Fruit fly (Drosophila melanogaster) whole organism, adult: Measurements from ENCODE around the gene REPTOR-BP.

Source experiments
- CG14711 ChIP-seq: fragments of 200-800 bp; sonication (Bioruptor generic); optimal IDR thresholded peaks from 2 replicates; lab custom pipeline; 2018; ENCODE audit warnings: missing biosample characterization, mild to moderate bottlenecking, missing genetic modification characterization, moderate library complexity
- CG5204 ChIP-seq: fragments of 200-800 bp; sonication (Bioruptor generic); optimal IDR thresholded peaks from 2 replicates; lab custom pipeline; 2016; ENCODE audit warnings: missing biosample characterization, missing genetic modification characterization
- CG7101 ChIP-seq: fragments of 200-800 bp; sonication (Bioruptor generic); optimal IDR thresholded peaks from 2 replicates; lab custom pipeline; 2018; ENCODE audit warnings: missing biosample characterization, mild to moderate bottlenecking, missing genetic modification characterization, moderate library complexity
- Crg-1 ChIP-seq: fragments of 200-800 bp; sonication (Bioruptor generic); optimal IDR thresholded peaks from 2 replicates; lab custom pipeline; 2016; ENCODE audit warnings: missing biosample characterization, missing genetic modification characterization
- Hr96 ChIP-seq: fragments of 200-800 bp; sonication (Bioruptor generic); optimal IDR thresholded peaks from 2 replicates; lab custom pipeline; 2016; ENCODE audit warnings: missing biosample characterization, missing genetic modification characterization
- cnc ChIP-seq, 2 experiments: fragments of >200 bp; optimal IDR thresholded peaks; 2 replicates each; lab custom pipeline; 2017
- kay ChIP-seq: fragments of 200-800 bp; sonication (Bioruptor generic); peaks from one replicate; lab custom pipeline; 2016; ENCODE audit warnings: missing biosample characterization, missing genetic modification characterization, borderline replicate concordance
- ovo ChIP-seq: fragments of 200-800 bp; sonication (Bioruptor generic); optimal IDR thresholded peaks from 2 replicates; lab custom pipeline; 2016; ENCODE audit warnings: missing biosample characterization, missing genetic modification characterization
- pad ChIP-seq: fragments of 200-800 bp; sonication (Bioruptor generic); optimal IDR thresholded peaks from 3 replicates; lab custom pipeline; 2017; ENCODE audit warnings: missing biosample characterization, missing genetic modification characterization, mild to moderate bottlenecking, moderate library complexity, missing genetic modification reagents
- toe ChIP-seq: fragments of 200-800 bp; sonication (Bioruptor generic); optimal IDR thresholded peaks from 2 replicates; lab custom pipeline; 2016; ENCODE audit warnings: missing biosample characterization, missing genetic modification characterization

DNA sequence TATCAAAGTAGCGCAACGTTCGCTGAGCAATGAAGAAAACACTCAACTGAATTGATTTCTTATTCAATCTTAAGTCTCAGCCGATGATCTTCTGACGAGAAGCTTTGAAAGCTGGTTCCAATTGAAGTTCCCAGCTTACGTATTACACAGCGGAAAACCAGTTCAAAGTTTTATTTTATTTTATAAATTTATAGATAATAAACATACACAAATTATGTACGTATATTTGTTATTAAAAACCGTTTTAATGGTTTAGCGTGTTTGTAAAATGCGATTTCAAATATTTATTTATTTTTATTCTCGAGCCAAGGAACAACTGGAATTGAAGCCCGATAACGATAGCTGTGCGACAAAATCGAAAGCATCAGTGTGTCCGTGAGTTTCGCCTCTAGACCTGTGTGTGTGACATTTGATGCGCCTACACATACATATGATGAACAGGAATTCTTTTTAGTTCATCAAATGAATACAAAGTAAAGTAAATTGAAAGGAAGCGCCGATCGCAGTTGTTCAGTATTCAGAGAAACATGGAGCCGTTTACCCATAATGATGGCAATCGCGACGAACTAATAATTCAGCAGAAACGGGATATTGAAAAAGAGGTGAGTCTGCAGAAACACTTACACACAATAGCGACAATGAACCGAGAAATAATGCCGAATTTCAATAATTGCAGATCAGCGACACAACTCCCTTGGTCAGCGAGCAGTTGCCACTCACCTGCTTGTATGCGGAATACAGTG lies 42.8 kb downstream of the REPTOR-BP start, which contains the start of the genes CG5390 and CG4968:
- TF ChIP-seq CG7101 (tag; lab: Kevin White, UChicago) (peak; percentile 81), kay (GFP tag; lab: Kevin White, UChicago) (peak; percentile 96), cnc (optimal IDR thresholded peaks at IDR 0.05; lab: Kevin White, UChicago) (no peak), ovo (GFP tag; lab: Kevin White, UChicago) (peak; percentile 51), CG14711 (tag; lab: Kevin White, UChicago) (peak; percentile 77), toe (GFP tag; lab: Kevin White, UChicago) (no peak), Hr96 (GFP tag; lab: Kevin White, UChicago) (no peak), CG5204 (GFP tag; lab: Kevin White, UChicago) (no peak), Crg-1 (GFP tag; lab: Kevin White, UChicago) (peak; percentile 36), pad (GFP tag; lab: Kevin White, UChicago) (peak; percentile 58)
